Fruit fly (Drosophila melanogaster) whole organism, embryonic: ENCODE data around the gene cher.
A peak's percentile ranks its signal among the peaks of the same experiment; 100 is the strongest.

Experiments used
- Atf3 ChIP-seq: fragments of 200-800 bp; sonication (Bioruptor generic); optimal IDR thresholded peaks from 3 replicates; lab custom pipeline; 2016; ENCODE audit warnings: missing biosample characterization, missing genetic modification characterization
- CG10543 ChIP-seq: fragments of 200-800 bp; sonication (Bioruptor generic); optimal IDR thresholded peaks from 3 replicates; lab custom pipeline; 2017; ENCODE audit warnings: missing biosample characterization, mild to moderate bottlenecking, missing genetic modification characterization, moderate library complexity
- CG12071 ChIP-seq: fragments of 200-800 bp; sonication (Bioruptor generic); optimal IDR thresholded peaks from 3 replicates; lab custom pipeline; 2018; ENCODE audit warnings: missing biosample characterization, mild to moderate bottlenecking, missing genetic modification characterization
- CG13296 ChIP-seq: fragments of 200-800 bp; sonication (Bioruptor generic); optimal IDR thresholded peaks from 3 replicates; lab custom pipeline; 2018; ENCODE audit warnings: missing biosample characterization, mild to moderate bottlenecking, missing genetic modification characterization
- CG15514 ChIP-seq: fragments of 200-800 bp; sonication (Bioruptor generic); optimal IDR thresholded peaks from 3 replicates; lab custom pipeline; 2017; ENCODE audit warnings: missing biosample characterization, missing genetic modification characterization, mild to moderate bottlenecking, moderate library complexity, missing genetic modification reagents
- CG17568 ChIP-seq: fragments of 200-800 bp; sonication (Bioruptor generic); optimal IDR thresholded peaks from 2 replicates; lab custom pipeline; 2018; ENCODE audit warnings: missing biosample characterization, mild to moderate bottlenecking, missing genetic modification characterization, moderate library complexity
- CG2116 ChIP-seq: fragments of 200-800 bp; sonication (Bioruptor generic); optimal IDR thresholded peaks from 3 replicates; lab custom pipeline; 2018; ENCODE audit warnings: missing biosample characterization, mild to moderate bottlenecking, missing genetic modification characterization
- CG2202 ChIP-seq: fragments of 200-800 bp; sonication (Bioruptor generic); optimal IDR thresholded peaks from 2 replicates; lab custom pipeline; 2018; ENCODE audit warnings: missing biosample characterization, mild to moderate bottlenecking, missing genetic modification characterization
- CG31441 ChIP-seq: fragments of 200-800 bp; sonication (Bioruptor generic); IDR thresholded peaks from 2 replicates; pipeline ENCODE4 v1.3.6; 2022; ENCODE audit warnings: missing biosample characterization, missing genetic modification characterization
- CG32767 ChIP-seq: fragments of 200-800 bp; sonication (Bioruptor generic); IDR thresholded peaks from 2 replicates; pipeline ENCODE4 v1.3.6; 2022; ENCODE audit warnings: missing biosample characterization, missing genetic modification characterization
- CG6854 ChIP-seq: fragments of 200-800 bp; sonication (Bioruptor generic); optimal IDR thresholded peaks from 3 replicates; lab custom pipeline; 2017; ENCODE audit warnings: missing biosample characterization, mild to moderate bottlenecking, missing genetic modification characterization
- CG7839 ChIP-seq: fragments of 200-800 bp; sonication (Bioruptor generic); optimal IDR thresholded peaks from 3 replicates; lab custom pipeline; 2018; ENCODE audit warnings: missing biosample characterization, mild to moderate bottlenecking, missing genetic modification characterization, moderate library complexity
- CG8359 ChIP-seq: fragments of 200-800 bp; sonication (Bioruptor generic); optimal IDR thresholded peaks from 2 replicates; lab custom pipeline; 2017; ENCODE audit warnings: missing biosample characterization, mild to moderate bottlenecking, missing genetic modification characterization, borderline replicate concordance
- CHES-1-like ChIP-seq: fragments of 200-800 bp; sonication (Bioruptor generic); optimal IDR thresholded peaks from 2 replicates; lab custom pipeline; 2016; ENCODE audit warnings: missing biosample characterization, missing genetic modification characterization
- CoRest ChIP-seq: fragments of 200-800 bp; sonication (Bioruptor generic); optimal IDR thresholded peaks from 3 replicates; lab custom pipeline; 2018; ENCODE audit warnings: missing biosample characterization, mild to moderate bottlenecking, missing genetic modification characterization, moderate library complexity
- CrebB ChIP-seq: fragments of 200-800 bp; sonication (Bioruptor generic); optimal IDR thresholded peaks from 3 replicates; lab custom pipeline; 2018; ENCODE audit warnings: missing biosample characterization, mild to moderate bottlenecking, missing genetic modification characterization
- GATAe ChIP-seq: fragments of 200-800 bp; sonication (Bioruptor generic); conservative IDR thresholded peaks from 2 replicates; pipeline ENCODE4 v1.3.6; 2022; ENCODE audit warnings: missing biosample characterization, missing genetic modification characterization
- H15 ChIP-seq: fragments of 200-800 bp; sonication (Bioruptor generic); IDR thresholded peaks from 3 replicates; pipeline ENCODE4 v1.3.6; 2022; ENCODE audit warnings: missing biosample characterization, missing genetic modification characterization
- HLHmδ ChIP-seq: fragments of 200-800 bp; sonication (Bioruptor generic); optimal IDR thresholded peaks from 2 replicates; lab custom pipeline; 2018; ENCODE audit warnings: missing biosample characterization, mild to moderate bottlenecking, missing genetic modification characterization, moderate library complexity
- Hr78 ChIP-seq, 2 experiments: fragments of 200-800 bp in 1 of 2; fragments of >200 bp in 1 of 2; sonication (Bioruptor generic) in 1 of 2; optimal IDR thresholded peaks; 2 replicates each; lab custom pipeline; 2017 to 2019; ENCODE audit warnings: missing biosample characterization in 2 of 2, missing genetic modification characterization in 2 of 2, mild to moderate bottlenecking in 1 of 2, moderate library complexity in 1 of 2
- Meics ChIP-seq: fragments of 200-800 bp; sonication (Bioruptor generic); optimal IDR thresholded peaks from 2 replicates; lab custom pipeline; 2017; ENCODE audit warnings: missing biosample characterization, mild to moderate bottlenecking, missing genetic modification characterization
- Sox100B ChIP-seq: fragments of 200-800 bp; sonication (Bioruptor generic); optimal IDR thresholded peaks from 3 replicates; lab custom pipeline; 2018; ENCODE audit warnings: missing biosample characterization, mild to moderate bottlenecking, missing genetic modification characterization
- ab ChIP-seq: fragments of 200-800 bp; sonication (Bioruptor generic); optimal IDR thresholded peaks from 2 replicates; lab custom pipeline; 2016; ENCODE audit warnings: missing biosample characterization, missing genetic modification characterization
- ase ChIP-seq: fragments of 200-800 bp; sonication (Bioruptor generic); IDR thresholded peaks from 3 replicates; pipeline ENCODE4 v1.3.6; 2022; ENCODE audit warnings: missing biosample characterization, missing genetic modification characterization
- bigmax ChIP-seq: fragments of 200-800 bp; sonication (Bioruptor generic); optimal IDR thresholded peaks from 2 replicates; lab custom pipeline; 2018; ENCODE audit warnings: missing biosample characterization, mild to moderate bottlenecking, missing genetic modification characterization
- bsh ChIP-seq, 2 experiments: fragments of 200-800 bp; sonication (Bioruptor generic); optimal IDR thresholded peaks; 2 replicates each; lab custom pipeline; 2017 to 2018; ENCODE audit warnings: mild to moderate bottlenecking in 2 of 2, missing biosample characterization in 2 of 2, missing genetic modification characterization in 2 of 2, moderate library complexity in 1 of 2
- cwo ChIP-seq: fragments of 200-800 bp; sonication (Bioruptor generic); optimal IDR thresholded peaks from 3 replicates; lab custom pipeline; 2017; ENCODE audit warnings: missing biosample characterization, missing genetic modification characterization, mild to moderate bottlenecking, moderate library complexity, missing genetic modification reagents
- da ChIP-seq: fragments of 200-800 bp; sonication (Bioruptor generic); optimal IDR thresholded peaks from 2 replicates; lab custom pipeline; 2016; ENCODE audit warnings: missing biosample characterization, missing genetic modification characterization
- dysf ChIP-seq: fragments of 200-800 bp; sonication (Bioruptor generic); IDR thresholded peaks from 3 replicates; pipeline ENCODE4 v1.3.6; 2022; ENCODE audit warnings: missing biosample characterization, missing genetic modification characterization
- ems ChIP-seq: fragments of 200-800 bp; sonication (Bioruptor generic); optimal IDR thresholded peaks from 3 replicates; lab custom pipeline; 2016; ENCODE audit warnings: missing biosample characterization, missing genetic modification characterization
- fd102C ChIP-seq: fragments of 200-800 bp; sonication (Bioruptor generic); optimal IDR thresholded peaks from 2 replicates; lab custom pipeline; 2018; ENCODE audit warnings: missing biosample characterization, mild to moderate bottlenecking, missing genetic modification characterization, moderate library complexity
- fd96Cb ChIP-seq: fragments of 200-800 bp; sonication (Bioruptor generic); optimal IDR thresholded peaks from 2 replicates; lab custom pipeline; 2018; ENCODE audit warnings: missing biosample characterization, mild to moderate bottlenecking, missing genetic modification characterization, moderate library complexity
- gce ChIP-seq: fragments of 200-800 bp; sonication (Bioruptor generic); IDR thresholded peaks from 3 replicates; pipeline ENCODE4 v1.3.6; 2022; ENCODE audit warnings: missing biosample characterization, missing genetic modification characterization
- her ChIP-seq: fragments of 200-800 bp; sonication (Bioruptor generic); optimal IDR thresholded peaks from 2 replicates; lab custom pipeline; 2016; ENCODE audit warnings: missing biosample characterization, missing genetic modification characterization
- kay ChIP-seq: fragments of 200-800 bp; sonication (Bioruptor generic); optimal IDR thresholded peaks from 2 replicates; lab custom pipeline; 2016; ENCODE audit warnings: missing biosample characterization, missing genetic modification characterization
- kni ChIP-seq: fragments of 200-800 bp; sonication (Bioruptor generic); optimal IDR thresholded peaks from 3 replicates; lab custom pipeline; 2017; ENCODE audit warnings: mild to moderate bottlenecking, missing biosample characterization, missing genetic modification reagents, missing genetic modification characterization
- lab ChIP-seq: fragments of 200-800 bp; sonication (Bioruptor generic); optimal IDR thresholded peaks from 3 replicates; lab custom pipeline; 2017; ENCODE audit warnings: missing biosample characterization, missing genetic modification characterization, mild to moderate bottlenecking, moderate library complexity, missing genetic modification reagents
- lola ChIP-seq, 3 experiments: fragments of >200 bp in 2 of 3; fragments of 200-800 bp in 1 of 3; sonication (Bioruptor generic) in 1 of 3; optimal IDR thresholded peaks; 2 replicates each; lab custom pipeline; 2017 to 2019; ENCODE audit warnings: missing biosample characterization in 3 of 3, missing genetic modification characterization in 3 of 3, mild to moderate bottlenecking in 1 of 3, moderate library complexity in 1 of 3
- odd ChIP-seq: fragments of 200-800 bp; sonication (Bioruptor generic); optimal IDR thresholded peaks from 2 replicates; lab custom pipeline; 2017; ENCODE audit warnings: missing biosample characterization, mild to moderate bottlenecking, missing genetic modification characterization
- prd ChIP-seq, 3 experiments: fragments of >200 bp in 2 of 3; fragments of 200-800 bp in 1 of 3; sonication (Bioruptor generic) in 1 of 3; optimal IDR thresholded peaks in 2 of 3; IDR thresholded peaks in 1 of 3; 2 replicates in 2 of 3; 3 replicates in 1 of 3; pipeline versions ENCODE4 v1.3.6 to Lab custom; 2017 to 2022; ENCODE audit warnings: missing biosample characterization in 1 of 3, missing genetic modification characterization in 1 of 3
- pros ChIP-seq: fragments of 200-800 bp; sonication (Bioruptor generic); optimal IDR thresholded peaks from 3 replicates; lab custom pipeline; 2019; ENCODE audit warnings: missing biosample characterization, mild to moderate bottlenecking, missing genetic modification characterization, moderate library complexity
- repo ChIP-seq: fragments of 200-800 bp; sonication (Bioruptor generic); optimal IDR thresholded peaks from 2 replicates; lab custom pipeline; 2016; ENCODE audit warnings: missing biosample characterization, missing genetic modification characterization
- sd ChIP-seq: fragments of 200-800 bp; sonication (Bioruptor generic); optimal IDR thresholded peaks from 3 replicates; lab custom pipeline; 2018; ENCODE audit warnings: missing biosample characterization, mild to moderate bottlenecking, missing genetic modification characterization, moderate library complexity
- sisA ChIP-seq: fragments of 200-800 bp; sonication (Bioruptor generic); IDR thresholded peaks from 2 replicates; pipeline ENCODE4 v1.3.6; 2022; ENCODE audit warnings: missing biosample characterization, missing genetic modification characterization
- ssp ChIP-seq: fragments of 200-800 bp; sonication (Bioruptor generic); IDR thresholded peaks from 2 replicates; pipeline ENCODE4 v1.3.6; 2022; ENCODE audit warnings: missing biosample characterization, missing genetic modification characterization
- zen2 ChIP-seq: fragments of 200-800 bp; sonication (Bioruptor generic); IDR thresholded peaks from 3 replicates; pipeline ENCODE4 v1.3.6; 2022; ENCODE audit warnings: missing biosample characterization, missing genetic modification characterization; ENCODE audit not compliant: partially characterized antibody

cher gene

dm6 chr3R:17078961-17079858 is 46.0 kb downstream of the cher start (continued):
- TF ChIP-seq kay (GFP tag; lab: Kevin White, UChicago), result peak; percentile 7
- TF ChIP-seq lab (GFP tag; lab: Kevin White, UChicago), result peak; percentile 56
- TF ChIP-seq H15, result no peak
- TF ChIP-seq GATAe (GFP tag; lab: Robert Waterston, UW), result no peak
- TF ChIP-seq sisA, result no peak
- TF ChIP-seq sd (tag; lab: Kevin White, UChicago), result peak; percentile 27
- peak; percentile 68 for TF ChIP-seq CrebB
- TF ChIP-seq Sox100B (GFP tag; lab: Kevin White, UChicago), result peak; percentile 43
- 0 out of 3 replicates have a peak, but pooled peaks have one; percentile 47 for TF ChIP-seq gce (GFP tag; lab: Robert Waterston, UW)
- TF ChIP-seq CG17568 (GFP tag; lab: Kevin White, UChicago), result peak; percentile 28
- no peak for TF ChIP-seq ssp
- TF ChIP-seq fd102C (GFP tag; lab: Kevin White, UChicago), result peak; percentile 62
- TF ChIP-seq CG15514 (GFP tag; lab: Kevin White, UChicago), result no peak
- TF ChIP-seq CG6854 (GFP tag; lab: Kevin White, UChicago), result no peak
- TF ChIP-seq CG12071 (GFP tag; lab: Kevin White, UChicago), result peak; percentile 50
- TF ChIP-seq CG13296, result no peak
- 0 out of 2 replicates have a peak, but pooled peaks have one; percentile 8 for TF ChIP-seq CG32767 (GFP tag; lab: Robert Waterston, UW)
- no peak for TF ChIP-seq CHES-1-like
- TF ChIP-seq CG10543 (GFP tag; lab: Kevin White, UChicago), result peak; percentile 32
- TF ChIP-seq bigmax (GFP tag; lab: Kevin White, UChicago), result no peak
- peak in 1 of 3 experiments; percentile 18 for TF ChIP-seq lola (GFP tag; optimal IDR thresholded peaks at IDR 0.05; lab: Kevin White, UChicago)
- TF ChIP-seq ems (GFP tag; lab: Kevin White, UChicago), result peak; percentile 3
- no peak for TF ChIP-seq ab (GFP tag; lab: Kevin White, UChicago)
- TF ChIP-seq CG8359 (GFP tag; lab: Kevin White, UChicago), result peak; percentile 34
- peak; percentile 46 for TF ChIP-seq cwo (GFP tag; lab: Kevin White, UChicago)
- TF ChIP-seq prd (optimal IDR thresholded peaks at IDR 0.05; lab: Kevin White, UChicago), result no peak
- no peak for TF ChIP-seq prd (GFP tag; IDR thresholded peaks at IDR 0.05; lab: Robert Waterston, UW)
- no peak for TF ChIP-seq zen2 (GFP tag; lab: Robert Waterston, UW)
- TF ChIP-seq da, result no peak
- peak; percentile 32 for TF ChIP-seq CoRest (tag; lab: Kevin White, UChicago)
- peak; percentile 39 for TF ChIP-seq CG2202
- peak; percentile 33 for TF ChIP-seq her (GFP tag; lab: Kevin White, UChicago)
- no peak for TF ChIP-seq fd96Cb
- TF ChIP-seq Hr78 (GFP tag; optimal IDR thresholded peaks at IDR 0.05; lab: Kevin White, UChicago), result peak in 1 of 2 experiments; percentile 83
- TF ChIP-seq CG31441 (GFP tag; lab: Robert Waterston, UW), result no peak
- TF ChIP-seq repo (GFP tag; lab: Kevin White, UChicago), result no peak
- TF ChIP-seq CG7839, result peak; percentile 8
- no peak for TF ChIP-seq Atf3
- peak; percentile 86 for TF ChIP-seq kni (GFP tag; lab: Kevin White, UChicago)
- TF ChIP-seq dysf, result no peak
- TF ChIP-seq bsh (GFP tag; optimal IDR thresholded peaks at IDR 0.05; lab: Kevin White, UChicago), result peak in 1 of 2 experiments; percentile 37
- TF ChIP-seq HLHmδ (GFP tag; lab: Kevin White, UChicago), result peak; percentile 98
- TF ChIP-seq Meics, result peak; percentile 42
- no peak for TF ChIP-seq odd (GFP tag; lab: Kevin White, UChicago)
- TF ChIP-seq pros, result peak; percentile 15
- TF ChIP-seq CG2116 (GFP tag; lab: Kevin White, UChicago), result no peak
- TF ChIP-seq ase (GFP tag; lab: Robert Waterston, UW), result no peak
